Worm (Caenorhabditis elegans): ENCODE data around the gene pkc-1.

DNA sequence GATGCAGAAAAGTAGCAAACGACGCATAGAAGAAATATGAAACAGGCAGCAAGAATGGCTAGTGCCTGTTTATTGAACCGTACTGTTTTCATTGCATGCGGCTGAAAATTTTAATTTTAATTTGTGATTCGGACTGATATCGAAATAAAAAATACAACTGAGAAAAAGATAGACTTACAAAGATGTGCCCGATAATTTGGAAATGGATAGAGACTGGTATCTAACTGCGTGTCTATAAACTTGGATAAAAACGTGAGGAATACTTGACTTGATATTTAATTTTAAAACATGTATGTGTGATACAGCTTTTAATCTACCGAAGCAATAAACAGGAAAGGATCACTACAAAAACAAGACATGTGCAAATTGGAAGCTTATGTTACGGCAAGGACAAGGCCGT, 46.6 kb downstream of the pkc-1 start, which contains the start of gene mans-2:
- TF ChIP-seq ztf-29 (GFP tag; IDR thresholded peaks at IDR 0.05) (no peak), flt-1 (GFP tag; IDR thresholded peaks at IDR 0.05) (no peak)

Measured in whole organism, midembryonic.